Worm (Caenorhabditis elegans) whole organism, L1 larva: ENCODE measurements around the gene hlh-10.

Experiments used
- ceh-82 ChIP-seq, 3 experiments: fragments of 150-350 bp in 1 of 3; sonication (generic microtip) in 2 of 3; optimal IDR thresholded peaks; 2 replicates each; lab custom pipeline; 2014 to 2017; ENCODE audit warnings: missing biosample characterization in 3 of 3, missing genetic modification characterization in 3 of 3
- ceh-90 ChIP-seq: sonication (generic microtip); optimal IDR thresholded peaks from 2 replicates; lab custom pipeline; 2016; ENCODE audit warnings: missing genetic modification characterization, missing compliant biosample characterization
- ces-1 ChIP-seq: fragments of 150-350 bp; optimal IDR thresholded peaks from 2 replicates; lab custom pipeline; 2014; ENCODE audit warnings: missing biosample characterization, missing genetic modification reagents, missing genetic modification characterization
- dsc-1 ChIP-seq: sonication (generic microtip); optimal IDR thresholded peaks from 2 replicates; lab custom pipeline; 2016; ENCODE audit warnings: mild to moderate bottlenecking, missing genetic modification characterization, missing compliant biosample characterization
- efl-1 ChIP-seq, 4 experiments: fragments of 150-350 bp; optimal IDR thresholded peaks in 3 of 4; peaks in 1 of 4; 1 replicate in 1 of 4; 2 replicates in 3 of 4; lab custom pipeline; 2014; ENCODE audit warnings: missing biosample characterization in 2 of 4, missing genetic modification characterization in 2 of 4, missing genetic modification reagents in 2 of 4
- elt-2 ChIP-seq: sonication (generic microtip); optimal IDR thresholded peaks from 2 replicates; lab custom pipeline; 2016; ENCODE audit warnings: missing genetic modification characterization, mild to moderate bottlenecking, inconsistent platforms, missing compliant biosample characterization, missing genetic modification reagents
- fkh-4 ChIP-seq: sonication (generic microtip); optimal IDR thresholded peaks from 2 replicates; lab custom pipeline; 2016; ENCODE audit warnings: missing compliant biosample characterization, missing genetic modification characterization, borderline replicate concordance
- fkh-8 ChIP-seq: sonication (generic microtip); optimal IDR thresholded peaks from 2 replicates; lab custom pipeline; 2016; ENCODE audit warnings: mild to moderate bottlenecking, missing genetic modification characterization, missing compliant biosample characterization
- grh-1 ChIP-seq: fragments of 200-800 bp; sonication (Bioruptor generic); IDR thresholded peaks from 2 replicates; pipeline ENCODE4 v1.3.6; 2022; ENCODE audit warnings: missing genetic modification reagents, missing genetic modification characterization, missing compliant biosample characterization
- hlh-4 ChIP-seq: sonication (generic microtip); optimal IDR thresholded peaks from 2 replicates; lab custom pipeline; 2016; ENCODE audit warnings: mild to moderate bottlenecking, missing genetic modification characterization, missing compliant biosample characterization
- hpl-2 ChIP-seq: fragments of 150-350 bp; optimal IDR thresholded peaks from 2 replicates; lab custom pipeline; 2014; ENCODE audit warnings: missing biosample characterization, missing genetic modification reagents, missing genetic modification characterization
- irx-1 ChIP-seq: sonication (generic microtip); optimal IDR thresholded peaks from 2 replicates; lab custom pipeline; 2016; ENCODE audit warnings: missing genetic modification characterization, missing compliant biosample characterization
- jun-1 ChIP-seq: fragments of 150-350 bp; optimal IDR thresholded peaks from 2 replicates; lab custom pipeline; 2014; ENCODE audit warnings: missing biosample characterization, missing genetic modification reagents, missing genetic modification characterization
- lin-35 ChIP-seq, 2 experiments: fragments of 150-350 bp; optimal IDR thresholded peaks; 2 replicates each; lab custom pipeline; 2014; ENCODE audit warnings: missing biosample characterization in 2 of 2, missing genetic modification characterization in 2 of 2, missing genetic modification reagents in 2 of 2
- mef-2 ChIP-seq: fragments of 150-350 bp; optimal IDR thresholded peaks from 2 replicates; lab custom pipeline; 2014; ENCODE audit warnings: missing biosample characterization, missing genetic modification characterization
- nhr-19 ChIP-seq: fragments of 200-800 bp; sonication (Bioruptor generic); conservative IDR thresholded peaks from 2 replicates; pipeline ENCODE4 v1.3.6; 2022; ENCODE audit warnings: missing genetic modification characterization, missing compliant biosample characterization
- nhr-20 ChIP-seq: sonication (generic microtip); optimal IDR thresholded peaks from 2 replicates; lab custom pipeline; 2016; ENCODE audit warnings: mild to moderate bottlenecking, missing genetic modification characterization, missing compliant biosample characterization
- nhr-28 ChIP-seq: fragments of 150-350 bp; optimal IDR thresholded peaks from 2 replicates; lab custom pipeline; 2014; ENCODE audit warnings: missing biosample characterization, missing genetic modification characterization
- nhr-47 ChIP-seq: sonication (generic microtip); optimal IDR thresholded peaks from 2 replicates; lab custom pipeline; 2016; ENCODE audit warnings: mild to moderate bottlenecking, missing genetic modification characterization, moderate library complexity, missing compliant biosample characterization
- nhr-71 ChIP-seq: sonication (generic microtip); optimal IDR thresholded peaks from 2 replicates; lab custom pipeline; 2016; ENCODE audit warnings: mild to moderate bottlenecking, missing genetic modification characterization, moderate library complexity, missing compliant biosample characterization
- nhr-84 ChIP-seq: sonication (generic microtip); optimal IDR thresholded peaks from 2 replicates; lab custom pipeline; 2017; ENCODE audit warnings: missing biosample characterization, missing genetic modification characterization
- pag-3 ChIP-seq: sonication (generic microtip); optimal IDR thresholded peaks from 2 replicates; lab custom pipeline; 2017; ENCODE audit warnings: missing genetic modification characterization, mild to moderate bottlenecking, missing compliant biosample characterization, antibody characterized with exemption, borderline replicate concordance; ENCODE audit not compliant: insufficient read depth
- pax-3 ChIP-seq: fragments of 200-800 bp; sonication (Bioruptor generic); optimal IDR thresholded peaks from 2 replicates; lab custom pipeline; 2018; ENCODE audit warnings: mild to moderate bottlenecking, missing genetic modification characterization, moderate library complexity, missing compliant biosample characterization
- rnt-1 ChIP-seq: sonication (generic microtip); optimal IDR thresholded peaks from 2 replicates; lab custom pipeline; 2016; ENCODE audit warnings: mild to moderate bottlenecking, missing genetic modification characterization, moderate library complexity, missing compliant biosample characterization
- sox-4 ChIP-seq: sonication (generic microtip); optimal IDR thresholded peaks from 2 replicates; lab custom pipeline; 2016; ENCODE audit warnings: missing genetic modification characterization, missing compliant biosample characterization
- sup-37 ChIP-seq: fragments of 200-800 bp; sonication (Bioruptor generic); optimal IDR thresholded peaks from 2 replicates; lab custom pipeline; 2018; ENCODE audit warnings: mild to moderate bottlenecking, missing genetic modification characterization, missing compliant biosample characterization
- swsn-7 ChIP-seq: sonication (generic microtip); optimal IDR thresholded peaks from 2 replicates; lab custom pipeline; 2016; ENCODE audit warnings: missing genetic modification characterization, missing compliant biosample characterization
- tbx-2 ChIP-seq: sonication (generic microtip); optimal IDR thresholded peaks from 2 replicates; lab custom pipeline; 2016; ENCODE audit warnings: missing genetic modification characterization, missing compliant biosample characterization
- unc-130 ChIP-seq: fragments of 150-350 bp; optimal IDR thresholded peaks from 2 replicates; lab custom pipeline; 2017; ENCODE audit warnings: missing biosample characterization, missing genetic modification characterization, inconsistent platforms
- unc-86 ChIP-seq: sonication (generic microtip); optimal IDR thresholded peaks from 2 replicates; lab custom pipeline; 2016; ENCODE audit warnings: missing genetic modification characterization, missing compliant biosample characterization
- unc-98 ChIP-seq: fragments of 200-800 bp; sonication (Bioruptor generic); IDR thresholded peaks from 2 replicates; pipeline ENCODE4 v1.3.6; 2022; ENCODE audit warnings: missing genetic modification characterization, missing compliant biosample characterization

hlh-10 gene

ce11 chrV:9268202-9268601 is 13.8 kb downstream of the hlh-10 start:
- no peak for TF ChIP-seq unc-98 (GFP tag; lab: Robert Waterston, UW)
- peak; percentile 68 for TF ChIP-seq dsc-1
- TF ChIP-seq efl-1 (optimal IDR thresholded peaks at IDR 0.05; lab: Kevin White, UChicago), result no peak
- TF ChIP-seq efl-1 (GFP tag; optimal IDR thresholded peaks at IDR 0.05 in 1 of 2; lab: Kevin White, UChicago), result peak in 1 of 2 experiments; percentile 9
- TF ChIP-seq fkh-8, result peak; percentile 5
- no peak for TF ChIP-seq hpl-2 (GFP tag; lab: Kevin White, UChicago)

- TF ChIP-seq sup-37 (GFP tag; lab: Kevin White, UChicago) (no peak), pag-3 (tag; lab: Kevin White, UChicago) (no peak), ces-1 (GFP tag; lab: Kevin White, UChicago) (no peak), ceh-90 (no peak)
These were observed 15.6 kb downstream of the hlh-10 start, which contains the start of gene slc-17.7 for ce11 chrV:9266399-9266798. Gene slc-17.7, minus strand, starts transcription at chrV:9266499.

- TF ChIP-seq elt-2, result peak; percentile 10
- peak; percentile 13 for TF ChIP-seq nhr-20
- TF ChIP-seq unc-86 (tag; lab: Kevin White, UChicago), result no peak
These were observed 19.3 kb downstream of the hlh-10 start for ce11 chrV:9262708-9263107.

- TF ChIP-seq nhr-47 (tag; lab: Kevin White, UChicago) (peak; percentile 32), nhr-19 (GFP tag; lab: Robert Waterston, UW) (no peak), fkh-8 (peak; percentile 24), nhr-71 (peak; percentile 36), irx-1 (no peak)
These were observed 20.5 kb downstream of the hlh-10 start, which contains the start of gene nhr-36 for ce11 chrV:9261492-9261891. Gene nhr-36, minus strand, starts transcription at chrV:9261592.

- no peak for TF ChIP-seq tbx-2
- no peak for TF ChIP-seq nhr-28 (tag; lab: Kevin White, UChicago)
- TF ChIP-seq fkh-4 (tag; lab: Kevin White, UChicago), result no peak
- TF ChIP-seq ceh-82 (tag; optimal IDR thresholded peaks at IDR 0.05; lab: Kevin White, UChicago), result no peak
- TF ChIP-seq sox-4 (tag; lab: Kevin White, UChicago), result peak; percentile 68
- TF ChIP-seq dsc-1, result peak; percentile 73
- peak; percentile 80 for TF ChIP-seq nhr-71
- TF ChIP-seq nhr-47 (tag; lab: Kevin White, UChicago), result peak; percentile 43
- peak; percentile 12 for TF ChIP-seq swsn-7 (tag; lab: Kevin White, UChicago)
- TF ChIP-seq efl-1 (optimal IDR thresholded peaks at IDR 0.05; lab: Kevin White, UChicago), result no peak
- no peak for TF ChIP-seq efl-1 (GFP tag; optimal IDR thresholded peaks at IDR 0.05 in 1 of 2; lab: Kevin White, UChicago)
- TF ChIP-seq grh-1 (GFP tag; lab: Robert Waterston, UW), result no peak
- TF ChIP-seq hlh-4 (tag; lab: Kevin White, UChicago), result peak; percentile 58
- no peak for TF ChIP-seq unc-130 (tag; lab: Kevin White, UChicago)
- peak; percentile 60 for TF ChIP-seq pax-3 (tag; lab: Kevin White, UChicago)
- peak; percentile 84 for TF ChIP-seq fkh-8
These were observed 21.6 kb downstream of the hlh-10 start for ce11 chrV:9260411-9260810.

ce11 chrV:9257467-9257866 is 24.5 kb downstream of the hlh-10 start, which contains the start of gene F07C3.16:
Gene F07C3.16, minus strand, starts transcription at chrV:9257567.
- no peak for TF ChIP-seq fkh-8
- no peak for TF ChIP-seq lin-35 (GFP tag; optimal IDR thresholded peaks at IDR 0.05; lab: Kevin White, UChicago)
- no peak for TF ChIP-seq nhr-84 (tag; lab: Kevin White, UChicago)
- no peak for TF ChIP-seq mef-2
- no peak for TF ChIP-seq jun-1 (tag; lab: Kevin White, UChicago)
- no peak for TF ChIP-seq elt-2
- TF ChIP-seq rnt-1 (tag; lab: Kevin White, UChicago), result no peak
- TF ChIP-seq, all 84 proteins: peak for 0
